Worm (Caenorhabditis elegans): ENCODE measurements around the gene W04G3.10.

The W04G3.10 gene

ce11 chrX:11104883-11105629 lies 27.0 kb upstream of the W04G3.10 start, which contains the start of gene W02H3.1:
TSS of gene W02H3.1 (minus strand) at chrX:11105460.
- TF ChIP-seq elt-1 (tag; optimal IDR thresholded peaks at IDR 0.05): no peak
- TF ChIP-seq dmd-4 (tag; optimal IDR thresholded peaks at IDR 0.05): no peak
- TF ChIP-seq ztf-1 (GFP tag; conservative IDR thresholded peaks at IDR 0.05): no peak
- TF ChIP-seq Y55F3AM.14 (GFP tag; optimal IDR thresholded peaks at IDR 0.05): no peak
- TF ChIP-seq fos-1 (tag; optimal IDR thresholded peaks at IDR 0.05): peak; percentile 81

DNA sequence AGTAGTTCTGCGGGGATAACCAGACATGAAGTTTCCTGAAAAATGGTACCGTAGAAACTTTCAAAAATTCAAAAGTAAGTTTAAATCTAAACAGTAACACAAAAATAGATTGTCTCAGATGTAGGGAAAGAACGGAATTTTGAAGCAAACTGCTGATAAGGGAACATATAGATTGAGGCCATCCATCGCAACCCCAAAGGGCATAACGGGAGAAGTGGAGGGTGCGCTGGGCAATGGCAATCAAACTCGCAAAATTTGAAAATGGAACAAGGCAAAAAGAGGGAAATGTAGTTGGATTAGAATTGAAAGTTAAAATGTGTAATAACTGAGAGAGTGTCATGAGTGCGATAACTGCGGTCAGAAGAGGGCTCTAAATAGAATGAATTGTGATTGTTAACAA lies 25.1 kb upstream of the W04G3.10 start:
- no peak for TF ChIP-seq nhr-23 (tag; optimal IDR thresholded peaks at IDR 0.05)
- TF ChIP-seq mdl-1 (tag; optimal IDR thresholded peaks at IDR 0.05): no peak
- TF ChIP-seq ztf-4 (tag; optimal IDR thresholded peaks at IDR 0.05): no peak
- no peak for TF ChIP-seq nhr-237 (tag; optimal IDR thresholded peaks at IDR 0.05)
- TF ChIP-seq dmd-4 (tag; optimal IDR thresholded peaks at IDR 0.05): no peak
- no peak for TF ChIP-seq alr-1 (tag; optimal IDR thresholded peaks at IDR 0.05)
- no peak for TF ChIP-seq lin-39 (tag; optimal IDR thresholded peaks at IDR 0.05)
- TF ChIP-seq blmp-1 (tag; optimal IDR thresholded peaks at IDR 0.05; ENCODE audit: insufficient read depth): no peak
- no peak for TF ChIP-seq aly-2 (tag; optimal IDR thresholded peaks at IDR 0.05)
- TF ChIP-seq ama-1 (optimal IDR thresholded peaks at IDR 0.05): no peak
- TF ChIP-seq nhr-21 (tag; optimal IDR thresholded peaks at IDR 0.05): no peak
- no peak for TF ChIP-seq nhr-129 (tag; optimal IDR thresholded peaks at IDR 0.05)

- TF ChIP-seq nhr-25 (tag; optimal IDR thresholded peaks at IDR 0.05): no peak
- no peak for TF ChIP-seq elt-1 (tag; optimal IDR thresholded peaks at IDR 0.05)
- no peak for TF ChIP-seq peb-1 (tag; optimal IDR thresholded peaks at IDR 0.05)
- no peak for TF ChIP-seq mdl-1 (tag; optimal IDR thresholded peaks at IDR 0.05)
- no peak for TF ChIP-seq alr-1 (tag; optimal IDR thresholded peaks at IDR 0.05)
- TF ChIP-seq ztf-4 (tag; optimal IDR thresholded peaks at IDR 0.05): no peak
These were observed 20.0 kb upstream of the W04G3.10 start, which contains the start of gene W02H3.3 for ce11 chrX:11098086-11098485. TSS of gene W02H3.3 (minus strand) at chrX:11098186.

DNA sequence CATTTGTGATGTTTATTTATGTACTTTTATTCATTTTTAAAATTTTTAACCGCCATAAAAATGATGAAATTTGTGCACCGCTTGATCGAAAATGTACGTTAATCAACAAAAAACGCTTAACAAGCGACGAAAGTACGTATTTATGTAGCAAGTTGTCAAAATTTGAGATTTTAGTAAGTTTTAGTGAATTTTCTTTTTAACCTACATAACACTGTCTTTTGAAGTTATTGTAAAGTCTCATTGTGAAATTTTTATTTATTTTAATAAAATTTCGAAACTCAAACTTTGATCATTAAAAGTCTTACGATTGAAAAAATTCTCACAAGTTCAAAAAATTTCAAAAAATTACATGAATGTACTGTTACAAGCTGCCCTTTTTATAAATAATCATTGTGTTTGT lies 19.3 kb upstream of the W04G3.10 start:
- TF ChIP-seq nhr-6 (tag; optimal IDR thresholded peaks at IDR 0.05) (no peak), nhr-23 (tag; optimal IDR thresholded peaks at IDR 0.05) (no peak), dmd-4 (tag; optimal IDR thresholded peaks at IDR 0.05) (no peak), nhr-11 (tag; optimal IDR thresholded peaks at IDR 0.05) (no peak), unc-55 (GFP tag; optimal IDR thresholded peaks at IDR 0.05) (no peak), egl-27 (tag; optimal IDR thresholded peaks at IDR 0.05) (no peak), ceh-82 (tag; optimal IDR thresholded peaks at IDR 0.05) (no peak), aly-2 (tag; optimal IDR thresholded peaks at IDR 0.05) (no peak), mab-5 (tag; optimal IDR thresholded peaks at IDR 0.05) (no peak), nhr-77 (tag; optimal IDR thresholded peaks at IDR 0.05) (no peak), ztf-4 (tag; optimal IDR thresholded peaks at IDR 0.05) (no peak), zag-1 (tag; optimal IDR thresholded peaks at IDR 0.05) (no peak), mdl-1 (tag; optimal IDR thresholded peaks at IDR 0.05) (no peak), unc-39 (tag; optimal IDR thresholded peaks at IDR 0.05) (no peak), ceh-16 (tag; optimal IDR thresholded peaks at IDR 0.05) (no peak), skn-1 (tag; optimal IDR thresholded peaks at IDR 0.05) (no peak), ama-1 (optimal IDR thresholded peaks at IDR 0.05) (no peak), nhr-25 (tag; optimal IDR thresholded peaks at IDR 0.05) (no peak), nhr-10 (tag; optimal IDR thresholded peaks at IDR 0.05) (no peak)

ce11 chrX:11095480-11095879 lies 17.4 kb upstream of the W04G3.10 start:
- TF ChIP-seq F13H6.1 (tag; optimal IDR thresholded peaks at IDR 0.05) (peak; percentile 72), aly-2 (tag; optimal IDR thresholded peaks at IDR 0.05) (no peak), lin-11 (tag; optimal IDR thresholded peaks at IDR 0.05) (peak; percentile 79), nhr-129 (tag; optimal IDR thresholded peaks at IDR 0.05) (peak; percentile 85), skn-1 (tag; optimal IDR thresholded peaks at IDR 0.05) (no peak), gmeb-1 (tag; optimal IDR thresholded peaks at IDR 0.05) (peak; percentile 21), zag-1 (tag; optimal IDR thresholded peaks at IDR 0.05) (peak; percentile 60), elt-3 (tag; optimal IDR thresholded peaks at IDR 0.05) (no peak), lin-39 (tag; optimal IDR thresholded peaks at IDR 0.05) (no peak), elt-1 (tag; optimal IDR thresholded peaks at IDR 0.05) (no peak), egl-27 (tag; optimal IDR thresholded peaks at IDR 0.05) (peak; percentile 71), lin-13 (GFP tag; optimal IDR thresholded peaks at IDR 0.05) (peak; percentile 80), nhr-11 (tag; optimal IDR thresholded peaks at IDR 0.05) (no peak), ama-1 (optimal IDR thresholded peaks at IDR 0.05) (no peak), ztf-11 (tag; optimal IDR thresholded peaks at IDR 0.05) (no peak), crh-2 (tag; optimal IDR thresholded peaks at IDR 0.05) (peak; percentile 79), nhr-25 (tag; optimal IDR thresholded peaks at IDR 0.05) (no peak), ztf-4 (tag; optimal IDR thresholded peaks at IDR 0.05) (no peak), unc-62 (GFP tag; optimal IDR thresholded peaks at IDR 0.05) (no peak), fos-1 (tag; optimal IDR thresholded peaks at IDR 0.05) (peak; percentile 77), ZK546.5 (tag; optimal IDR thresholded peaks at IDR 0.05) (no peak), ceh-16 (tag; optimal IDR thresholded peaks at IDR 0.05) (no peak), snpc-4 (tag; optimal IDR thresholded peaks at IDR 0.05) (no peak), unc-39 (tag; optimal IDR thresholded peaks at IDR 0.05) (peak; percentile 10), mbf-1 (tag; optimal IDR thresholded peaks at IDR 0.05) (no peak), R02D3.7 (tag; optimal IDR thresholded peaks at IDR 0.05) (no peak), nhr-23 (tag; optimal IDR thresholded peaks at IDR 0.05) (no peak), lsy-2 (tag; optimal IDR thresholded peaks at IDR 0.05) (peak in 1 of 2 experiments; percentile 76)

Measured in whole organism, L2 larva.